Worm (Caenorhabditis elegans) whole organism, L4 larva: ENCODE results near the gene pigt-1.

Source experiments
- Y105C5A.15 ChIP-seq: fragments of 200-800 bp; sonication (Bioruptor generic); IDR thresholded peaks from 2 replicates; pipeline ENCODE4 v1.3.6; 2022; ENCODE audit warnings: missing genetic modification characterization, missing compliant biosample characterization
- ctbp-1 ChIP-seq: fragments of 200-800 bp; sonication (Bioruptor generic); IDR thresholded peaks from 2 replicates; pipeline ENCODE4 v1.3.6; 2022; ENCODE audit warnings: missing genetic modification reagents, missing genetic modification characterization, missing compliant biosample characterization
- lir-3 ChIP-seq: sonication (generic microtip); optimal IDR thresholded peaks from 2 replicates; lab custom pipeline; 2016; ENCODE audit warnings: mild to moderate bottlenecking, missing genetic modification characterization, missing compliant biosample characterization
- madf-9 ChIP-seq: fragments of 200-800 bp; sonication (Bioruptor generic); conservative IDR thresholded peaks from 2 replicates; pipeline ENCODE4 v1.3.6; 2022; ENCODE audit warnings: missing genetic modification reagents, missing genetic modification characterization, missing compliant biosample characterization
- unc-39 ChIP-seq: sonication (generic microtip); optimal IDR thresholded peaks from 2 replicates; lab custom pipeline; 2017; ENCODE audit warnings: missing biosample characterization, missing genetic modification characterization

- TF ChIP-seq lir-3 (no peak), madf-9 (GFP tag; lab: Robert Waterston, UW) (no peak), unc-39 (no peak), Y105C5A.15 (GFP tag; lab: Robert Waterston, UW) (no peak), ctbp-1 (GFP tag; lab: Robert Waterston, UW) (no peak)
These were observed 10.7 kb downstream of the pigt-1 start, which contains the start of gene F17C11.2 for ce11 chrV:10947930-10948329.
